Worm (Caenorhabditis elegans) whole organism, young adult: ENCODE results near the gene srx-33.

Experiments used
- C06A6.2 ChIP-seq: fragments of 200-800 bp; sonication (Bioruptor generic); conservative IDR thresholded peaks from 2 replicates; pipeline ENCODE4 v1.3.6; 2022; ENCODE audit warnings: missing genetic modification characterization, missing compliant biosample characterization
- F39B2.1 ChIP-seq: fragments of 200-800 bp; sonication (Bioruptor generic); IDR thresholded peaks from 2 replicates; pipeline ENCODE4 v1.3.6; 2022; ENCODE audit warnings: missing genetic modification reagents, missing genetic modification characterization, missing compliant biosample characterization
- dox-1 ChIP-seq: fragments of 200-800 bp; sonication (Bioruptor generic); IDR thresholded peaks from 2 replicates; pipeline ENCODE4 v1.3.6; 2022; ENCODE audit warnings: missing genetic modification reagents, missing genetic modification characterization, missing compliant biosample characterization
- dpl-1 ChIP-seq: fragments of 150-350 bp; optimal IDR thresholded peaks from 2 replicates; lab custom pipeline; 2014; ENCODE audit warnings: missing biosample characterization, missing genetic modification reagents, missing genetic modification characterization
- efl-1 ChIP-seq: fragments of 150-350 bp; optimal IDR thresholded peaks from 2 replicates; lab custom pipeline; 2014; ENCODE audit warnings: missing biosample characterization, missing genetic modification reagents, missing genetic modification characterization
- ekl-4 ChIP-seq: fragments of 200-800 bp; sonication (Bioruptor generic); IDR thresholded peaks from 2 replicates; pipeline ENCODE4 v1.3.6; 2022; ENCODE audit warnings: missing genetic modification reagents, missing genetic modification characterization, missing compliant biosample characterization
- hmg-1.2 ChIP-seq: fragments of 200-800 bp; sonication (Bioruptor generic); IDR thresholded peaks from 2 replicates; pipeline ENCODE4 v1.3.6; 2022; ENCODE audit warnings: missing genetic modification reagents, missing genetic modification characterization, missing compliant biosample characterization
- mel-28 ChIP-seq: sonication (generic microtip); optimal IDR thresholded peaks from 2 replicates; lab custom pipeline; 2016; ENCODE audit warnings: borderline replicate concordance, mild to moderate bottlenecking, missing genetic modification characterization, missing compliant biosample characterization
- mxl-1 ChIP-seq: sonication (generic microtip); optimal IDR thresholded peaks from 2 replicates; lab custom pipeline; 2016; ENCODE audit warnings: missing genetic modification characterization, missing compliant biosample characterization
- nhr-90 ChIP-seq: sonication (generic microtip); optimal IDR thresholded peaks from 2 replicates; lab custom pipeline; 2016; ENCODE audit warnings: missing genotype, mild to moderate bottlenecking, missing genetic modification characterization, missing compliant biosample characterization
- tlf-1 ChIP-seq: fragments of 200-800 bp; sonication (Bioruptor generic); optimal IDR thresholded peaks from 2 replicates; lab custom pipeline; 2018; ENCODE audit warnings: mild to moderate bottlenecking, missing genetic modification characterization, missing compliant biosample characterization

- TF ChIP-seq efl-1 (GFP tag; lab: Kevin White, UChicago) (no peak), mel-28 (tag; lab: Kevin White, UChicago) (no peak), dox-1 (GFP tag; lab: Robert Waterston, UW) (no peak), C06A6.2 (GFP tag; lab: Robert Waterston, UW) (no peak), hmg-1.2 (no peak), dpl-1 (no peak), ekl-4 (GFP tag; lab: Robert Waterston, UW) (no peak), nhr-90 (tag; lab: Kevin White, UChicago) (no peak), F39B2.1 (GFP tag; lab: Robert Waterston, UW) (no peak), tlf-1 (no peak), mxl-1 (tag; lab: Kevin White, UChicago) (no peak)
Observed at ce11 chrV:7156079-7156478, 37.4 kb upstream of the srx-33 start, which contains the start of gene F10D2.10.
